ENCODE assay signal across 3 fruit fly cellular contexts in the genomic region with DNA sequence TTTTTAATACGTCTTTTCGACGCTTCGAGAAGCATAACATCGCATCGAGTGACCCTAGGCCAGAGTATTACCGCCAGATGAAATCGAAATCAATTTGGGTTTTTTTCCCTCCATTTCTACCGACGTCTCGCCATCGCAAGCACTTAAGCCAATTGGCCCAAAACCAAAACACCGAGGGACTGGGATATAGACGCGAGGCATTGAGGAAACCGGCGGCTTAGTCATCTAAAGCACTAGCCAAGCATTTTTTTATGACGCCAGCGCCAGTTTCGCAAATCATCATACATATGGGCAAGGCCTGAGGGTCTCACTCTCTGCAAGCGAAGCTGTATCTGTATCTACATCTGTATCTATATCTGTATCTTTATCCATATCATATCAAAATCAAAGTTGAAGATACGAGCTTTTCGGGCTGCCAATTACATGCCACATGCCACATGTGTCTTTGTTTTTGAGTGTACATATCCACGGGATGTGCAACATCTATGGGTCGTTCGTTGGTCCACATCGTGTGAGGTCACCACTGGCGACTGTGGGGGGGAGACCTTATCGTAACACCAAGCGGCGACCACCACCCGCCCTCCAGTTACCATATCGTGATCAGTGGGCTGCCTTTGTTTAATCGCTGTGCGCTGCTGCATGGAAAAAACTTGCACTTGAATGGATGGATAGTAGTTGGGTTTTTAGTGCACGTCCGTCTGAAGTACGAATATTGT.
TF ChIP-seq lines count a peak whose summit lies in the region.

No protein-coding gene starts in this region.

- TF ChIP-seq CTCF in whole organism, embryonic (GFP tag; optimal IDR thresholded peaks at IDR 0.05; lab: Kevin White, UChicago), result no peak

TF ChIP-seq in whole organism, embryonic, 481 proteins besides CTCF, POLR2A, EP300 and RAD21:
- TF ChIP-seq CG13894 (tag; optimal IDR thresholded peaks at IDR 0.05; lab: Kevin White, UChicago), result peak; percentile 86
- TF ChIP-seq Fer3 (tag; optimal IDR thresholded peaks at IDR 0.05; lab: Kevin White, UChicago), result no peak
- 0 out of 4 replicates have a peak, but pooled peaks have one; percentile 52 for TF ChIP-seq chinmo (GFP tag; IDR thresholded peaks at IDR 0.05; lab: Robert Waterston, UW; ENCODE audit: partially characterized antibody)
- TF ChIP-seq sens (GFP tag; lab: Kevin White, UChicago), result peak; percentile 37
- TF ChIP-seq Hr78 (GFP tag; optimal IDR thresholded peaks at IDR 0.05; lab: Kevin White, UChicago), result peak in 1 of 2 experiments; percentile 28
- TF ChIP-seq Blimp-1 (GFP tag; optimal IDR thresholded peaks at IDR 0.05; lab: Kevin White, UChicago), result peak; percentile 10
- peak; percentile 41 for TF ChIP-seq twi (tag; optimal IDR thresholded peaks at IDR 0.05; lab: Kevin White, UChicago)
- TF ChIP-seq Ets65A (GFP tag; lab: Kevin White, UChicago), result peak; percentile 8
- no peak for TF ChIP-seq Fer2 (tag; optimal IDR thresholded peaks at IDR 0.05; lab: Kevin White, UChicago)
- peak; percentile 23 for TF ChIP-seq CG12769 (tag; optimal IDR thresholded peaks at IDR 0.05; lab: Kevin White, UChicago)
- TF ChIP-seq CG10654 (GFP tag; optimal IDR thresholded peaks at IDR 0.05; lab: Kevin White, UChicago), result no peak
- TF ChIP-seq zen (tag; optimal IDR thresholded peaks at IDR 0.05; lab: Kevin White, UChicago), result peak; percentile 39
- TF ChIP-seq oc (tag; optimal IDR thresholded peaks at IDR 0.05; lab: Kevin White, UChicago), result peak; percentile 4
- peak; percentile 38 for TF ChIP-seq Med (GFP tag; lab: Kevin White, UChicago)
- peak; percentile 62 for TF ChIP-seq crol (GFP tag; IDR thresholded peaks at IDR 0.05; lab: Robert Waterston, UW)

TF ChIP-seq in whole organism, prepupa, 60 proteins besides CTCF, POLR2A, EP300 and RAD21:
- TF ChIP-seq ss (GFP tag; optimal IDR thresholded peaks at IDR 0.05; lab: Kevin White, UChicago) (no peak), CG6792 (GFP tag; optimal IDR thresholded peaks at IDR 0.05; lab: Kevin White, UChicago) (no peak), lz (GFP tag; optimal IDR thresholded peaks at IDR 0.05; lab: Kevin White, UChicago) (no peak), salr (GFP tag; optimal IDR thresholded peaks at IDR 0.05; lab: Kevin White, UChicago) (no peak), CG11294 (GFP tag; IDR thresholded peaks at IDR 0.05; lab: Robert Waterston, UW) (no peak), CG6808 (GFP tag; optimal IDR thresholded peaks at IDR 0.05; lab: Kevin White, UChicago) (peak; percentile 4), CG31627 (GFP tag; optimal IDR thresholded peaks at IDR 0.05; lab: Kevin White, UChicago) (no peak), CG8319 (GFP tag; optimal IDR thresholded peaks at IDR 0.05; lab: Kevin White, UChicago) (peak; percentile 73)

TF ChIP-seq in whole organism, pupa, 21 proteins besides CTCF, POLR2A, EP300 and RAD21:
- no peak for TF ChIP-seq CG34367 (tag; optimal IDR thresholded peaks at IDR 0.05; lab: Kevin White, UChicago)
- TF ChIP-seq CG32121 (GFP tag; IDR thresholded peaks at IDR 0.05; lab: Robert Waterston, UW), result no peak
- 0 out of 3 replicates have a peak, but pooled peaks have one; percentile 7 for TF ChIP-seq CG4496 (GFP tag; IDR thresholded peaks at IDR 0.05; lab: Robert Waterston, UW)
- TF ChIP-seq EcR (GFP tag; optimal IDR thresholded peaks at IDR 0.05; lab: Kevin White, UChicago), result peak; percentile 39
- no peak for TF ChIP-seq CG12605 (GFP tag; IDR thresholded peaks at IDR 0.05; lab: Robert Waterston, UW)
- TF ChIP-seq CG13204 (GFP tag; optimal IDR thresholded peaks at IDR 0.05; lab: Kevin White, UChicago), result no peak
TF ChIP-seq in whole organism, pupa: peak in this region for 2.

Comparison
In these comparisons a context has a peak if more than half of its experiments do, and no peak if none do; other contexts are left out.
1. Of the 7 proteins assayed by ChIP-seq in both whole organism, embryonic and whole organism, prepupa: peak only in whole organism, embryonic: Blimp-1; only in whole organism, prepupa: none; in both: none; in neither: 6.